Worm (Caenorhabditis elegans): ENCODE data around the gene twk-13.
A peak's percentile ranks its signal among the peaks of the same experiment; 100 is the strongest.

- TF ChIP-seq flt-1 (GFP tag; IDR thresholded peaks at IDR 0.05) (no peak), ama-1 (optimal IDR thresholded peaks at IDR 0.05) (no peak), tra-4 (tag; optimal IDR thresholded peaks at IDR 0.05) (no peak), aly-1 (tag; optimal IDR thresholded peaks at IDR 0.05) (no peak), B0310.2 (tag; optimal IDR thresholded peaks at IDR 0.05) (no peak), tbx-37 (GFP tag; conservative IDR thresholded peaks at IDR 0.05) (no peak), hmg-4 (GFP tag; optimal IDR thresholded peaks at IDR 0.05) (peak; percentile 2), F13C5.2 (tag; optimal IDR thresholded peaks at IDR 0.05) (no peak), tbx-11 (GFP tag; IDR thresholded peaks at IDR 0.05) (no peak), scrt-1 (GFP tag; IDR thresholded peaks at IDR 0.05) (no peak)
Measured at ce11 chrV:12295015-12295414, 42.8 kb downstream of the twk-13 start.

Data from whole organism, early embryonic.